Fruit fly (Drosophila melanogaster): Measurements from ENCODE around the gene Roc1a.

The Roc1a gene

dm6 chrX:654949-655348 is 7.8 kb downstream of the Roc1a start (continued):
- TF ChIP-seq bcd (GFP tag; optimal IDR thresholded peaks at IDR 0.05) (peak; percentile 94), oc (tag; optimal IDR thresholded peaks at IDR 0.05) (peak; percentile 96), Rfx (GFP tag; IDR thresholded peaks at IDR 0.05) (peak; percentile 98), Dll (GFP tag; IDR thresholded peaks at IDR 0.05; ENCODE audit: partially characterized antibody) (no peak; the same call in 3 of the 4 replicates), CG6765 (GFP tag; optimal IDR thresholded peaks at IDR 0.05) (peak; percentile 86), Eip74EF (GFP tag; optimal IDR thresholded peaks at IDR 0.05) (peak in 1 of 2 experiments; percentile 89), CG10565 (GFP tag; optimal IDR thresholded peaks at IDR 0.05) (peak; percentile 85), CG18476 (GFP tag; optimal IDR thresholded peaks at IDR 0.05) (peak; percentile 92), Vsx1 (GFP tag; optimal IDR thresholded peaks at IDR 0.05) (no peak), nom (GFP tag; optimal IDR thresholded peaks at IDR 0.05) (peak; percentile 96), Sin3A (optimal IDR thresholded peaks at IDR 0.05) (no peak), odd (GFP tag; optimal IDR thresholded peaks at IDR 0.05) (peak; percentile 94), CG14014 (GFP tag; IDR thresholded peaks at IDR 0.05) (peak; percentile 96), Hmx (GFP tag; optimal IDR thresholded peaks at IDR 0.05) (peak; percentile 54), CG7963 (GFP tag; IDR thresholded peaks at IDR 0.05; ENCODE audit: partially characterized antibody) (no peak), Rx (GFP tag; IDR thresholded peaks at IDR 0.05) (peak; percentile 96), zen2 (GFP tag; IDR thresholded peaks at IDR 0.05; ENCODE audit: partially characterized antibody) (no peak), CG12236 (GFP tag; optimal IDR thresholded peaks at IDR 0.05) (peak; percentile 85), wek (GFP tag; optimal IDR thresholded peaks at IDR 0.05) (peak; percentile 91), NFAT (GFP tag; IDR thresholded peaks at IDR 0.05) (peak; percentile 97), Opbp (GFP tag; IDR thresholded peaks at IDR 0.05; ENCODE audit: partially characterized antibody) (no peak), Hand (GFP tag; optimal IDR thresholded peaks at IDR 0.05) (peak; percentile 88), CG6654 (GFP tag; optimal IDR thresholded peaks at IDR 0.05) (peak; percentile 87), Ssrp (tag; optimal IDR thresholded peaks at IDR 0.05) (peak; percentile 91), CG7745 (tag; optimal IDR thresholded peaks at IDR 0.05) (no peak), CG16779 (GFP tag; IDR thresholded peaks at IDR 0.05) (peak; percentile 94), CG7928 (GFP tag; optimal IDR thresholded peaks at IDR 0.05) (peak; percentile 77), tx (GFP tag; optimal IDR thresholded peaks at IDR 0.05) (peak; percentile 88), CG4617 (GFP tag; optimal IDR thresholded peaks at IDR 0.05; ENCODE audit: borderline replicate concordance) (peak; percentile 92), HmgZ (tag; optimal IDR thresholded peaks at IDR 0.05) (peak; percentile 97), CkIIα-i1 (GFP tag; IDR thresholded peaks at IDR 0.05) (peak; percentile 84), ems (GFP tag; optimal IDR thresholded peaks at IDR 0.05) (peak; percentile 89), lbe (GFP tag; optimal IDR thresholded peaks at IDR 0.05) (peak; percentile 95), CG12659 (GFP tag; optimal IDR thresholded peaks at IDR 0.05) (peak; percentile 97), dmrt99B (tag; optimal IDR thresholded peaks at IDR 0.05) (peak; percentile 96), hb (GFP tag; IDR thresholded peaks at IDR 0.05; ENCODE audit: partially characterized antibody) (no peak), slou (GFP tag; optimal IDR thresholded peaks at IDR 0.05) (peak; percentile 75), pzg (GFP tag; optimal IDR thresholded peaks at IDR 0.05) (peak; percentile 37), sug (tag; optimal IDR thresholded peaks at IDR 0.05) (peak; percentile 89), CG11504 (tag; optimal IDR thresholded peaks at IDR 0.05) (peak; percentile 95), Hmr (GFP tag; optimal IDR thresholded peaks at IDR 0.05) (peak; percentile 96), otp (GFP tag; IDR thresholded peaks at IDR 0.05) (peak; percentile 98), Sox102F (GFP tag; optimal IDR thresholded peaks at IDR 0.05) (peak; percentile 96), D19B (GFP tag; optimal IDR thresholded peaks at IDR 0.05) (peak; percentile 84), Hr51 (GFP tag; optimal IDR thresholded peaks at IDR 0.05) (peak; percentile 94 to 95), ewg (GFP tag; optimal IDR thresholded peaks at IDR 0.05) (peak; percentile 96), CrebB (tag; optimal IDR thresholded peaks at IDR 0.05) (peak; percentile 94), CG10274 (GFP tag; optimal IDR thresholded peaks at IDR 0.05) (peak; percentile 90), phol (tag; optimal IDR thresholded peaks at IDR 0.05) (peak; percentile 96)
